Worm (Caenorhabditis elegans): ENCODE measurements around the gene unc-52.

unc-52 gene

DNA sequence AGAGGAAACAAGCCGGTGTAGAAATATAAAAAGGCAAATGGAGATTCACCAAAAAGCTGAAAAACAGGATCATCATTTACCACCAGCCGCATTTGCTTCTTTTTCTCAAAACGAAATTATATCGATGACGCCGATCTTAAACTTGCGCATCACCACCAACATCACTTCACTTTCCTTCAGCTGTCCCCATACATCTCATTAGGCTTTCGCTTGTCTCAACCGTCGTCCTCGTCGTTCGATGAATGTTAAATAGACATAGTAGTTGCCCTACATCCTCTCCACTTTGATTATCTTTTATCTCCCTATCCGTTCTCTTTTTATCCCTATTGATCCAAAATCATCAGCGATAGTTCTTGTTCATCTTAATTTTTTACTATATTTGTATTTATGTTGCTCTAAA, 57.4 kb downstream of the unc-52 start:
- TF ChIP-seq med-1 (GFP tag; optimal IDR thresholded peaks at IDR 0.05; ENCODE audit: insufficient read depth) (no peak), cog-1 (tag; optimal IDR thresholded peaks at IDR 0.05) (no peak), T22C8.4 (GFP tag; IDR thresholded peaks at IDR 0.05) (no peak), ref-1 (GFP tag; conservative IDR thresholded peaks at IDR 0.05) (no peak), tab-1 (GFP tag; IDR thresholded peaks at IDR 0.05) (no peak), klf-2 (GFP tag; conservative IDR thresholded peaks at IDR 0.05) (no peak), ztf-29 (GFP tag; IDR thresholded peaks at IDR 0.05) (no peak), ztf-23 (GFP tag; IDR thresholded peaks at IDR 0.05) (no peak), flt-1 (GFP tag; IDR thresholded peaks at IDR 0.05) (no peak)

DNA sequence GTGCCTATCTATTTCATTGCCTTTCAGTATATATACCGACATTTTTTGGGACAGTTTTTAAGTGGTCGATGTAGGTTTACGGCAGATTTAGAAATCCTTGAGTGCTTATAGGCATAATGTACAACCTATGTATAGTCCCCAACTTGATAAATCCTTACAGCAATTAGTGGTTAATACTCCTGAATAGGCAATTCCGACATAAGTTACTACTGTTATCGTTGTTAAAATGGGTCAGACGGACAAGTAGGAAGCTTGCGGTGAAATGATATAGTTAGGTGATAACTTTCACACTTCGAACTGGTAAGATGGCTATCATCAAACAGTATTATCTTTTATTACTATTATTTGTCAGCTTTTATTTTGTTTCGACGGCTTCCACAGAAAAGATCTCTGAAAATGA, 61.5 kb downstream of the unc-52 start, which contains the start of gene mltn-10:
Gene mltn-10 (plus strand): TSS at position 301 of the 400 bp plus-strand sequence.
- TF ChIP-seq tab-1 (GFP tag; IDR thresholded peaks at IDR 0.05) (no peak), ztf-29 (GFP tag; IDR thresholded peaks at IDR 0.05) (no peak), T22C8.4 (GFP tag; IDR thresholded peaks at IDR 0.05) (no peak), ref-1 (GFP tag; conservative IDR thresholded peaks at IDR 0.05) (no peak)

DNA sequence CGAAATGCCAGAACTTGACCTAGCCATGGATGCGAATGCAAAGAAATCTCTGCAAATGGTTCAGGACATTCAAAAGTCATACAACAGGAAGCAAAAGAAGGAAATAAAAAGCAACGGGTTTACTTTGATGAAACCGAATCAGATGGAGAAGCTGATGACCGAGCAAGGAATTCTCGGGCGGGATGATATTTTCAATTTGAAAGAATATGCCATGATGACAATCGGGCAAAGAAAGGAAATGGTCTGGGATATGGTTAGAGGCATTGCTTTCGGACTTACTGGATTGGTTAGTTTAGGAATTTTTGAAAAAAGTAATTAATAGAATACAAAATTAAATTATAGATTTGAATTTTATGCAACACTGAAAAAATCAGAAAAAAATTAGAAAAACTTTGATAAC, 63.5 kb downstream of the unc-52 start:
- TF ChIP-seq flt-1 (GFP tag; IDR thresholded peaks at IDR 0.05) (no peak), ztf-29 (GFP tag; IDR thresholded peaks at IDR 0.05) (no peak), ztf-23 (GFP tag; IDR thresholded peaks at IDR 0.05) (no peak), klf-2 (GFP tag; conservative IDR thresholded peaks at IDR 0.05) (no peak), T22C8.4 (GFP tag; IDR thresholded peaks at IDR 0.05) (no peak), ref-1 (GFP tag; conservative IDR thresholded peaks at IDR 0.05) (no peak), med-1 (GFP tag; optimal IDR thresholded peaks at IDR 0.05; ENCODE audit: insufficient read depth) (no peak), tab-1 (GFP tag; IDR thresholded peaks at IDR 0.05) (no peak), cog-1 (tag; optimal IDR thresholded peaks at IDR 0.05) (no peak)

DNA sequence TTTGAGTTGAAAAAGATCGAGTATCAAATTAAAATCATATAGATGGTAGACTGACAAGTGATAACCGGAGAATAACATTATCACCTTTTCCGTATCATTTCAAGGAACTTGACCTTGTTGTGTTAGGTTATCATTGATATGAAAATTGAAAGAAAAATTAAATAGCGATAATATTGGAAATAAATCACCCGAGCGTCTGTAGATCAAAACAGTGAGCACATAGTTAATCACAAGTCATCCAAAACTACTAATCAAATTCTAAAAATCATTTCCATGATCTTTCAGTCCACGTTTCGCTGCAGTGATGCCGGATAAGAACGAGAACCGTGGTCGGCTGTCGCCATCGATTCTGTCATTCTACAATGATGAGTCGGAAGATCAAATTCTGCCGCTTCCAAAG, 64.5 kb downstream of the unc-52 start:
- TF ChIP-seq tab-1 (GFP tag; IDR thresholded peaks at IDR 0.05) (no peak), flt-1 (GFP tag; IDR thresholded peaks at IDR 0.05) (no peak), T22C8.4 (GFP tag; IDR thresholded peaks at IDR 0.05) (no peak), med-1 (GFP tag; optimal IDR thresholded peaks at IDR 0.05; ENCODE audit: insufficient read depth) (no peak), ztf-23 (GFP tag; IDR thresholded peaks at IDR 0.05) (no peak), ref-1 (GFP tag; conservative IDR thresholded peaks at IDR 0.05) (no peak), klf-2 (GFP tag; conservative IDR thresholded peaks at IDR 0.05) (no peak), cog-1 (tag; optimal IDR thresholded peaks at IDR 0.05) (no peak)

DNA sequence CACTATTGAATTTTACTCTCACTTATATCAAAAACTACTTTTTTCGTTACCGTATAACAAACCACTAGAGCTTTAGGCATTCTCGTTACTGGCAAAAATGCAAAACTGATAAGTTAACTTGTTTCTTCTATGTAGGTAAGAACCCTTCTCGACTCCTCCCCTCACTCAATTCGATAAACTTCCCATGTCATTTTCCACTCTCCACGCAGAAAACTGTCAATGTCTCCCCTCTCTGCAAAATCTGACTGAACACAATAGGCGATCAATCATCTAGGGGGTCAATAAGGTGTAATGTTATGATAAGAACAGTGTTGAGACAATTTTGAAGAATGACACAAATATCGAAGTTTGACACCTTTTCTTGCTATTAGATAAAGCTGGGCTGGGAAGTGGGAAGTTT, 65.5 kb downstream of the unc-52 start:
- TF ChIP-seq ztf-29 (GFP tag; IDR thresholded peaks at IDR 0.05) (no peak), tab-1 (GFP tag; IDR thresholded peaks at IDR 0.05) (no peak), cog-1 (tag; optimal IDR thresholded peaks at IDR 0.05) (no peak), flt-1 (GFP tag; IDR thresholded peaks at IDR 0.05) (no peak), T22C8.4 (GFP tag; IDR thresholded peaks at IDR 0.05) (no peak), med-1 (GFP tag; optimal IDR thresholded peaks at IDR 0.05; ENCODE audit: insufficient read depth) (no peak), ztf-23 (GFP tag; IDR thresholded peaks at IDR 0.05) (no peak), klf-2 (GFP tag; conservative IDR thresholded peaks at IDR 0.05) (no peak), ref-1 (GFP tag; conservative IDR thresholded peaks at IDR 0.05) (no peak)

DNA sequence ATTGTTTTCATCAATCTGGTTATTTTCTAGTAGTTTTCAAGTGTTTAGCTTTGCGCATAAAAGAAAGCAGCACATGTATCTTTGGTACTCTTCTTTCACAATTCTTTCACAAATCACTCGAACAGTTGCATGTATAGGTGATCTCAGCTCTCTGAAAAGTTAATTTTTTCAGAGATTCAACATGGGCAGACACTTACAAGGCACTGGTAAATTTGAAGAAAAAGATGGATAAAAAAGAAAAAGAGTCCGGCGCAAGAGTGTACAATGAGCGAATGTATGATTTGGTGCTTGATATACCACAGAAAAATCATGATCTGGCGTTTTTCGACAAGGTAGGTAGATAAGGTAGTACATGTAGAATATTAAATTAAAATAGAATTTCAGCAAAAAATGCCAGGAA, 66.1 kb downstream of the unc-52 start:
- no peak for TF ChIP-seq T22C8.4 (GFP tag; IDR thresholded peaks at IDR 0.05)
- no peak for TF ChIP-seq ztf-23 (GFP tag; IDR thresholded peaks at IDR 0.05)
- TF ChIP-seq flt-1 (GFP tag; IDR thresholded peaks at IDR 0.05) = no peak
- no peak for TF ChIP-seq ztf-29 (GFP tag; IDR thresholded peaks at IDR 0.05)

DNA sequence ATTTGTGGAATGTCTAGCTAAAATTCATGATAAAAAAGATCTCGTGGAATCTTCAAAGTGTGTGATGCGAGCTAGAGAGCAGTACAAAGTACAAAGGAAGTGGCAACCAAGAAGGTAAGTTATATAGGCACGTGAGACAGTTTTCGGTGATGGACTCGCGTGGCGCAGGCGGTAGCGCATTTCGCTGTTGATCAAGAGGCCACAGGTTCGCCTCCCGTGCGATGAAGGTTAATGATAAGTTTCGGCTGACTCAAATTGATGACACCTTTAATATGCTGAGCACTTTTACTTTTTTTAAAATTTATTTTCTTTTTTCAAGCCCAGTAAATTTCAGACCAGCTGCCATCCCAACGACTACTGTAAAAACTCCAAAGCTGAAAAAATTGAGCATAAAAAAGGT, 67.3 kb downstream of the unc-52 start:
- TF ChIP-seq ztf-23 (GFP tag; IDR thresholded peaks at IDR 0.05) (no peak), ztf-29 (GFP tag; IDR thresholded peaks at IDR 0.05) (no peak), ref-1 (GFP tag; conservative IDR thresholded peaks at IDR 0.05) (no peak), tab-1 (GFP tag; IDR thresholded peaks at IDR 0.05) (0 out of 2 replicates have a peak, but pooled peaks have one; percentile 26), T22C8.4 (GFP tag; IDR thresholded peaks at IDR 0.05) (no peak), klf-2 (GFP tag; conservative IDR thresholded peaks at IDR 0.05) (0 out of 2 replicates have a peak, but pooled peaks have one; percentile 42)

DNA sequence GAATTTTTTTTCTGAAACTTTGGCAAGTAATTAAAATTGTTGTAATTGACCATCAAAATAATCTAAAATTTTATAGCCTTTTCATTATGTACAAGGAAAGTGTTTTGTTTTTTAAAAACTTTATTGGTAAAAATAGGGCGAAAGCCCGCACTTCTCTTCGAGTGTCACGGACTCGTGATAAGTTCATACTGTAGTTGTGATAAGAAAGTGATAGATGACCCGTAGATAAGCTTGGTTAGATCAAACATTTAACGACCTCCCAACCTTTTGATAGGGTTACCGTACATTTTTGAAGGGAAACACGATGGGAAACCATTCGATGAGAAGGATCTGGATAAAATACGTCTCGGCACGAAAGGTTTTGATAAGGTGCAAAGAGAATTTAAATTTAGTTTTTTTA, 67.9 kb downstream of the unc-52 start:
- TF ChIP-seq ref-1 (GFP tag; conservative IDR thresholded peaks at IDR 0.05) (no peak), flt-1 (GFP tag; IDR thresholded peaks at IDR 0.05) (no peak), ztf-29 (GFP tag; IDR thresholded peaks at IDR 0.05) (no peak), tab-1 (GFP tag; IDR thresholded peaks at IDR 0.05) (no peak), cog-1 (tag; optimal IDR thresholded peaks at IDR 0.05) (no peak), ztf-23 (GFP tag; IDR thresholded peaks at IDR 0.05) (no peak), klf-2 (GFP tag; conservative IDR thresholded peaks at IDR 0.05) (no peak), T22C8.4 (GFP tag; IDR thresholded peaks at IDR 0.05) (no peak), med-1 (GFP tag; optimal IDR thresholded peaks at IDR 0.05; ENCODE audit: insufficient read depth) (no peak)

DNA sequence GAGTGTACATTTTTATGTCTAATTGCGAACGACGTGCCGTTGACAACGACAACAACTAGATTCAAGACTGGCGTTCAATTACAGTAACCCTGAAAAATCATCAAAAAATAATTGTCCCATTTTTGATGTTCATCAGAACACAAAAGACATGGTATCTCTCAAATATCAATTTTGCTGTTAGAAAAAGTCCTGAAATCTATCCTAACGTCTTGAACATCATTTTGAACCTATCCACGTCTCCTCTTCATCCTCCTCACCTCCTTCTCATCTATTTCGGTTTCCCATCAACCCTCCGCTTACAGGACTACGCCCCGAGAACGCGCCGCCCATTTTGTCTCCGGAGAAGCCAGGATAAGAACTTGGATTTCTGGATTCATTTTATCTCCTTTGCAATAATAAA, 68.5 kb downstream of the unc-52 start, which contains the start of gene mltn-9:
Gene mltn-9 (plus strand): TSS at position 301 of the 400 bp plus-strand sequence.
- TF ChIP-seq ref-1 (GFP tag; conservative IDR thresholded peaks at IDR 0.05) (no peak), T22C8.4 (GFP tag; IDR thresholded peaks at IDR 0.05) (no peak), flt-1 (GFP tag; IDR thresholded peaks at IDR 0.05) (no peak), cog-1 (tag; optimal IDR thresholded peaks at IDR 0.05) (no peak), ztf-23 (GFP tag; IDR thresholded peaks at IDR 0.05) (no peak), ztf-29 (GFP tag; IDR thresholded peaks at IDR 0.05) (no peak), klf-2 (GFP tag; conservative IDR thresholded peaks at IDR 0.05) (no peak), med-1 (GFP tag; optimal IDR thresholded peaks at IDR 0.05; ENCODE audit: insufficient read depth) (no peak), tab-1 (GFP tag; IDR thresholded peaks at IDR 0.05) (no peak)

DNA sequence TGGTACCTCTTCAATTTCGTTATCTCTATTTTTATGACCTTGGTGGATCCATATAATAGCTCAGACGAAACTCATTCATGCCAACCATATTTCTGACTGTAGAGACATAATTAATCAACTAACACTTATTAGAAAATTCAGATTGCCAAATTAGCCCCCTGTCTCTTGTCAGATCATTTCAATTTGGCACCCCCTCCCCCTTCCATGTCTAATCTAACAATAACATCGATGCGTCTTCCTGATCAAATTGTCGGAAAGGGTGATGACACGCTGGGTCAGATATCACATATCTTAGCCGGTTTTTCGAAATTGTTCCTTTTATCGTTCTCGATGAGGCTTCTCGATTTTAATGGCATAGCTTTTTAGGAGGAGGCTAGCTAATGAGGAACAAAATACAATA, 72.9 kb downstream of the unc-52 start:
- TF ChIP-seq cog-1 (tag; optimal IDR thresholded peaks at IDR 0.05) (no peak), ztf-23 (GFP tag; IDR thresholded peaks at IDR 0.05) (no peak)

Data from whole organism, midembryonic.